Worm (Caenorhabditis elegans): ENCODE measurements around the gene Y51A2B.6.

Y51A2B.6 gene

DNA sequence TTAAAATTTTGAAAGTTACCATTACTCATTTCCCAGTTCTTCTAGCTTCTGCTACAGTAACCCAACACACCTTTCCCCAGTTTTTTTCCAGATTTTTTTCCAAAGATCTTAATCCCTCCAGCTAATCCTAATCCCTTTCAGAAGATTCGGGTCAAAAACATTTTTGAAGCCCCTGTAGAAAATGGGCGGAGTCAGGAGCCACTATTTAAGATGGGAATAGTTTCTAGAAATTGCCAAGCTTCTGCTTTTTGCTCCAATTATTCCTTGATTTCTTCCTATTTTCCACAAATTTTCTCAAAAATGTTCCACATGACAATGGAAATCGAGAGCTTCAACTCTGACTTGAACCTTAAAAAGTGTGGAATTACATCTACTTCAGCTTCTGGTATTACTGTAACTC lies 29.5 kb downstream of the Y51A2B.6 start, which contains the start of gene C08E8.9:
Gene C08E8.9 (plus strand): TSS at position 301 of the 400 bp plus-strand sequence.
- TF ChIP-seq nfya-1 (tag; optimal IDR thresholded peaks at IDR 0.05) (no peak), ceh-2 (tag; optimal IDR thresholded peaks at IDR 0.05) (no peak), ceh-19 (GFP tag; optimal IDR thresholded peaks at IDR 0.05) (no peak), dve-1 (tag; optimal IDR thresholded peaks at IDR 0.05) (no peak), tbx-2 (tag; optimal IDR thresholded peaks at IDR 0.05) (no peak)

DNA sequence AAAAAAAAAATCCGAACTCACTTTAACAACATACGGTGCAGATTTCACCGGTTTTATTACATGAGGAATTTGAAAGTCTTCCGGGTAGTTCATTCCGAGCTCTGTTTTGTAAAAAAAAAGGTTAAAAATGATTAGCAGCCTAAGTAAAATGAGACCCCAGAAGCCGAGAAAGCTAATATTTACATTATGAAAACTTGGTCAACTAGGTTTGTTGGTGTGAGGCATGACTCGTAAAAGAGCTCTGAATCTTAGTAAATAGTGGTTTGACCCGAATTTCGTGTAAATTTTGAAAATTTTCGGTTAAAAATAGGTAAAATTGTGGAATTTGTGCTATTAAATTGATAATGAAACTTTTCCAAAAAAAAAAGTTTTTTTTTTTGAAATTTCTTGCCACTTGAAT lies 31.7 kb downstream of the Y51A2B.6 start, which contains the start of gene C08E8.1:
Gene C08E8.1 (minus strand): TSS at position 101 of the 400 bp plus-strand sequence.
- TF ChIP-seq hlh-13 (GFP tag; optimal IDR thresholded peaks at IDR 0.05) (no peak), hlh-6 (tag; optimal IDR thresholded peaks at IDR 0.05) (no peak), pag-3 (tag; optimal IDR thresholded peaks at IDR 0.05; ENCODE audit: borderline replicate concordance) (no peak), fax-1 (tag; optimal IDR thresholded peaks at IDR 0.05) (no peak), C08G9.2 (tag; optimal IDR thresholded peaks at IDR 0.05) (no peak), fkh-10 (GFP tag; optimal IDR thresholded peaks at IDR 0.05) (no peak), unc-42 (tag; optimal IDR thresholded peaks at IDR 0.05) (no peak), ceh-6 (GFP tag; optimal IDR thresholded peaks at IDR 0.05) (no peak), ceh-19 (GFP tag; optimal IDR thresholded peaks at IDR 0.05) (no peak), ceh-31 (tag; optimal IDR thresholded peaks at IDR 0.05) (no peak), sox-2 (GFP tag; IDR thresholded peaks at IDR 0.05) (no peak), lin-11 (tag; optimal IDR thresholded peaks at IDR 0.05) (no peak), elt-4 (tag; optimal IDR thresholded peaks at IDR 0.05) (no peak), pat-9 (tag; optimal IDR thresholded peaks at IDR 0.05) (no peak), npax-4 (tag; optimal IDR thresholded peaks at IDR 0.05) (no peak), mec-3 (tag; optimal IDR thresholded peaks at IDR 0.05; ENCODE audit: borderline replicate concordance) (no peak), pros-1 (tag; optimal IDR thresholded peaks at IDR 0.05) (no peak), ama-1 (optimal IDR thresholded peaks at IDR 0.05) (no peak)

DNA sequence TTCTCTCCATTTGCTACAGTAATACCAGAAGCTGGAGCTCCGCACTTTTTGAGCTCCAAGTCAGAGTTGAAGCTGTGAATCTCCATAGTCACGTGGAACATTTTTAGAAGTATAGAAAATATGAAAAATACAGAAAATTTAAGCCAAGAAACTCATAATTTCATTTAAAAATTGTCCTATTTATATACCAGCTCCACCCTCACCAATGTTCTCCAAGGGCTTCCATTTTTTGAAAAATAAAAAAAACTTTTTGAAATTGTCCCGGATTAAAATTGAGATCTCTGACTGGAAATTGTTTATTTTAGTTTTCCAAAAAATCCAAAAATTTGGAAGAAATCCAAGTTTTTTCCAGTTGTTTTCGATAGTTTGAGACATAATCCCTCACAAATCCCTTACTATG lies 34.2 kb downstream of the Y51A2B.6 start, which contains the start of gene C08E8.5:
Gene C08E8.5 (minus strand): TSS at position 101 of the 400 bp plus-strand sequence.
- no peak for TF ChIP-seq unc-86 (tag; optimal IDR thresholded peaks at IDR 0.05)

DNA sequence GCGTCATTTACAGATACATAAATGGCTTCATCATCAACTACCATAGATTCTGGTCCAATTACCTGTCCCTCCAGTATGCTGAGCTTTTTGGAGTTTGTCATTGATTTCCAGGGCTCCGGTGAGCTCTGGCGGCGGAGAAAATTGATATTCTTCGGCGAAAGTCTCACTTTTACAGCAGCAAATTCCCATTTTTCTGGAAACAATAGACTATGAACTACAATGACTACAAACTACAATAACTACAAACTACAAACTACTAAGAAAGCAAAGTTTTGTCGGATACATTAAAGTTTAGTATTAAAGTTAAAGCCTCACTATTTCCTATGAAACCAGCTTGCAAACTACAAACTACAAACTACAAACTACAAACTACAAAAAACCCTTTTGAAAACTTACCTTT lies 38.4 kb downstream of the Y51A2B.6 start, which contains the start of gene C08E8.2:
Gene C08E8.2 (minus strand): TSS at position 101 of the 400 bp plus-strand sequence.
- TF ChIP-seq ceh-34 (tag; optimal IDR thresholded peaks at IDR 0.05) = no peak
- TF ChIP-seq tbx-7 (tag; optimal IDR thresholded peaks at IDR 0.05) = no peak
- no peak for TF ChIP-seq elt-2 (tag; optimal IDR thresholded peaks at IDR 0.05)
- TF ChIP-seq ets-4 (tag; optimal IDR thresholded peaks at IDR 0.05) = no peak
- TF ChIP-seq hlh-15 (tag; optimal IDR thresholded peaks at IDR 0.05) = no peak
- TF ChIP-seq hlh-6 (tag; optimal IDR thresholded peaks at IDR 0.05) = no peak
- no peak for TF ChIP-seq ceh-14 (tag; optimal IDR thresholded peaks at IDR 0.05)
- TF ChIP-seq tbx-2 (tag; optimal IDR thresholded peaks at IDR 0.05) = no peak
- no peak for TF ChIP-seq pha-2 (tag; optimal IDR thresholded peaks at IDR 0.05)
- TF ChIP-seq F13H6.1 (tag; optimal IDR thresholded peaks at IDR 0.05) = no peak
- no peak for TF ChIP-seq lim-6 (tag; optimal IDR thresholded peaks at IDR 0.05)

DNA sequence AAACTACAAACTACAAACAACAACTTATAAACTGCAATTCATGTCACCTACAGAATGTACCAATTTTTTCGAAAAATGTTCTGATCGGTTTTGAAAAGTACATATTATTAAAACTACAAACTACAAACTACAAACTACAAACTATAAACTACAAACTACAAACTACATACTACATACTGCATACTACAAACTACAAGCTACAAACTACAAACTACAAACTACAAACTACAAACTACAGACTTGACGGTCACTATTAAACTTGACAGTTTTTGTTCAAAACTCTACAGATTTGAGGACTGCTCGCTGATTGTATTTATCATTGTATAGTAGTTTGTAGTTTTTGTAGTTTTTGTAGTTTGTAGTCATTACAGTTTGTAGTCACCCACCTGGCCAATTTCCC lies 39.8 kb downstream of the Y51A2B.6 start:
- TF ChIP-seq nhr-232 (tag; optimal IDR thresholded peaks at IDR 0.05) (no peak), mec-3 (tag; optimal IDR thresholded peaks at IDR 0.05; ENCODE audit: borderline replicate concordance) (no peak), ceh-30 (tag; optimal IDR thresholded peaks at IDR 0.05) (peak; percentile 28)

DNA sequence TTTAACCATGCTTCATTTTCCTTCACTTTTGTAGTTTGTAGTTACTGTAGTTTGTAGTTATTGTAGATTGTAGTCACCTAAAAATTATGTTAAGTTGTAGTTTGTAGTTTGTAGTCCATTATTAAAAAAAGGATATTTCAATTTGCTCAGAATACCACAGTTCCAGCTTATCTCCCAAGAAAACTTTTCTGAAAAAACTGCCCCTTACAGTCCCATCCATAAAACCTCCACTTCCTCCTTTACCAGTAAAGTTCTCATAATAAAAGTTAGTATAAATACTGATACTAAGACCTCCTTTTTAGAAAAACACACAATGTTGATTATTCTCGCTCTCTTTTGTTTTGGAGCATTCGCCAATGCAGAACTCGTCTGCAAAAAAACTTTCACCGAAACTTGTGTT lies 43.4 kb downstream of the Y51A2B.6 start, which contains the start of gene C08E8.11:
Gene C08E8.11 (plus strand): TSS at position 301 of the 400 bp plus-strand sequence.
- TF ChIP-seq ceh-19 (GFP tag; optimal IDR thresholded peaks at IDR 0.05) (no peak), pag-3 (tag; optimal IDR thresholded peaks at IDR 0.05; ENCODE audit: borderline replicate concordance) (no peak), zip-5 (tag; optimal IDR thresholded peaks at IDR 0.05) (no peak), pqm-1 (tag; optimal IDR thresholded peaks at IDR 0.05) (no peak), ref-2 (tag; optimal IDR thresholded peaks at IDR 0.05) (no peak), ceh-22 (tag; optimal IDR thresholded peaks at IDR 0.05) (no peak), T23F11.4 (GFP tag; optimal IDR thresholded peaks at IDR 0.05) (no peak), ceh-31 (tag; optimal IDR thresholded peaks at IDR 0.05) (no peak), ceh-30 (tag; optimal IDR thresholded peaks at IDR 0.05) (no peak), C08G9.2 (tag; optimal IDR thresholded peaks at IDR 0.05) (no peak), nhr-11 (tag; optimal IDR thresholded peaks at IDR 0.05) (no peak), elt-2 (tag; optimal IDR thresholded peaks at IDR 0.05) (no peak), ceh-24 (tag; optimal IDR thresholded peaks at IDR 0.05) (no peak), pax-1 (tag; optimal IDR thresholded peaks at IDR 0.05) (no peak)

All from whole organism, late embryonic.